Fruit fly (Drosophila melanogaster) whole organism: ENCODE data around the gene CG9662.

Experiments
- CG8478 ChIP-seq: fragments of >200 bp; optimal IDR thresholded peaks from 2 replicates; lab custom pipeline; 2018; ENCODE audit warnings: inconsistent platforms
- Dll ChIP-seq: fragments of >200 bp; optimal IDR thresholded peaks from 2 replicates; lab custom pipeline; 2017
- EcR ChIP-seq, 2 experiments: fragments of >200 bp; optimal IDR thresholded peaks; 2 replicates each; lab custom pipeline; 2017; ENCODE audit warnings: missing biosample characterization in 2 of 2, missing genetic modification characterization in 2 of 2, missing genetic modification reagents in 2 of 2
- pan ChIP-seq: fragments of >200 bp; optimal IDR thresholded peaks from 2 replicates; lab custom pipeline; 2017
- psq ChIP-seq: fragments of >200 bp; optimal IDR thresholded peaks from 2 replicates; lab custom pipeline; 2017

DNA sequence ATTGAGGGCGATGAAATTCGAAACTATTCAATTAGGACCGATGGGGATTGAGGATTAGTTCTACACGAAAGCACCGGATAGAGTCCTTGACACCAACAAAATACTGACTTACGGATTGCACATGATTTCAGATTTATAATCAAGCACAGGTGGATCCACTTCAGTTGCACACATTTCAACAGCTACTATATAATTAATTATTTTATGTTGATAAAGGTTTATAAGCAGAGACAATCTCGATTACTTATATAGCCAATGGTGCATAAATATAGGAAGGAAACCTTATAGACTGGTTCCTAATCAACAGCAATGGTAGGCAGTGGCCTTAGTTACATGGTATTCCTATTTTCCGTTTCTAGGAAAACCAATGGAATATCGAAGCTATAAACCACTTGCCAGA lies 8.1 kb downstream of the CG9662 start:
- TF ChIP-seq psq (lab: Kevin White, UChicago): no peak
- TF ChIP-seq Dll: no peak
- TF ChIP-seq pan (lab: Kevin White, UChicago): no peak
- no peak for TF ChIP-seq CG8478 (lab: Kevin White, UChicago)
- no peak for TF ChIP-seq EcR (GFP tag; optimal IDR thresholded peaks at IDR 0.05; lab: Kevin White, UChicago)
